Worm (Caenorhabditis elegans) whole organism, early embryonic: ENCODE results near the gene nduv-2.

ENCODE experiments used
- B0310.2 ChIP-seq: sonication (generic microtip); optimal IDR thresholded peaks from 2 replicates; lab custom pipeline; 2016; ENCODE audit warnings: mild to moderate bottlenecking, missing genetic modification characterization, missing compliant biosample characterization
- F13C5.2 ChIP-seq: sonication (generic microtip); optimal IDR thresholded peaks from 2 replicates; lab custom pipeline; 2017; ENCODE audit warnings: mild to moderate bottlenecking, missing genetic modification characterization, inconsistent platforms, missing compliant biosample characterization
- aly-1 ChIP-seq: sonication (generic microtip); optimal IDR thresholded peaks from 2 replicates; lab custom pipeline; 2016; ENCODE audit warnings: missing genetic modification characterization, missing compliant biosample characterization
- ama-1 ChIP-seq: fragments of 150-350 bp; optimal IDR thresholded peaks from 2 replicates; lab custom pipeline; 2014
- ceh-13 ChIP-seq: fragments of 200-800 bp; sonication (Bioruptor generic); optimal IDR thresholded peaks from 2 replicates; lab custom pipeline; 2018; ENCODE audit warnings: mild to moderate bottlenecking, missing genetic modification characterization, missing compliant biosample characterization
- ceh-36 ChIP-seq: sonication (generic microtip); optimal IDR thresholded peaks from 2 replicates; lab custom pipeline; 2016; ENCODE audit warnings: missing genetic modification characterization, inconsistent platforms, missing compliant biosample characterization
- ets-7 ChIP-seq: sonication (generic microtip); optimal IDR thresholded peaks from 2 replicates; lab custom pipeline; 2016; ENCODE audit warnings: missing genotype, missing genetic modification characterization, missing compliant biosample characterization
- flt-1 ChIP-seq: fragments of 200-800 bp; sonication (Bioruptor generic); IDR thresholded peaks from 2 replicates; pipeline ENCODE4 v1.3.6; 2022; ENCODE audit warnings: missing genetic modification characterization, missing compliant biosample characterization
- hmbx-1 ChIP-seq: sonication (generic microtip); optimal IDR thresholded peaks from 2 replicates; lab custom pipeline; 2016; ENCODE audit warnings: mild to moderate bottlenecking, missing genetic modification characterization, missing compliant biosample characterization
- hmg-4 ChIP-seq: fragments of 200-800 bp; sonication (Bioruptor generic); optimal IDR thresholded peaks from 2 replicates; lab custom pipeline; 2018; ENCODE audit warnings: mild to moderate bottlenecking, missing genetic modification characterization, missing compliant biosample characterization
- hnd-1 ChIP-seq: sonication (generic microtip); optimal IDR thresholded peaks from 2 replicates; lab custom pipeline; 2016; ENCODE audit warnings: missing genetic modification characterization, missing compliant biosample characterization
- pes-1 ChIP-seq: fragments of 200-800 bp; sonication (Bioruptor generic); IDR thresholded peaks from 2 replicates; pipeline ENCODE4 v1.3.6; 2022; ENCODE audit warnings: missing genetic modification reagents, missing genetic modification characterization, missing compliant biosample characterization
- scrt-1 ChIP-seq: fragments of 200-800 bp; sonication (Bioruptor generic); IDR thresholded peaks from 2 replicates; pipeline ENCODE4 v1.3.6; 2022; ENCODE audit warnings: missing genetic modification characterization, missing compliant biosample characterization
- sea-1 ChIP-seq: fragments of 200-800 bp; sonication (Bioruptor generic); conservative IDR thresholded peaks from 2 replicates; pipeline ENCODE4 v1.3.6; 2022; ENCODE audit warnings: missing genetic modification characterization, missing compliant biosample characterization
- tbx-11 ChIP-seq: fragments of 200-800 bp; sonication (Bioruptor generic); IDR thresholded peaks from 2 replicates; pipeline ENCODE4 v1.3.6; 2022; ENCODE audit warnings: missing genetic modification characterization, missing compliant biosample characterization
- tbx-37 ChIP-seq: fragments of 200-800 bp; sonication (Bioruptor generic); conservative IDR thresholded peaks from 2 replicates; pipeline ENCODE4 v1.3.6; 2022; ENCODE audit warnings: missing genetic modification reagents, missing genetic modification characterization, missing compliant biosample characterization
- tra-4 ChIP-seq: sonication (generic microtip); optimal IDR thresholded peaks from 2 replicates; lab custom pipeline; 2017; ENCODE audit warnings: missing genetic modification characterization, missing compliant biosample characterization

The nduv-2 gene

DNA sequence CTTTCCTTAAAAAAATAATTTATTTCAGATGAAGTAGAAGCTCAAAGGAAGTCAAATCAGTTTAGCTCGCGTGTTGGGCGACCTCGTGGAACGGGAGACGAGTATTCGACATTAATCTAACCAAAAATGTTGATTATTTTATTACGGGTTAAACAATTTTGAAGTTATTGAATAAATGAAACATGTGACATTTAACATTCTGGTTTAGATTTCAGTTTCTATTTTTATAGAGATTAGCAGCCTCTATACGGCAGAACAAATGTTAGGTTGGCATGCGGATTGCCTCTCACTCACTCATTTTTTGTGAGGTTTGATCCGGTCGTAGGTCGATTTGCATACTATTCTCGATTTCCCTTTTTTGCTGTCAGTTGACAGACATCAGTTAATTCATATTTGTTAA, 40.9 kb downstream of the nduv-2 start, which contains the start of gene F53F4.1:
Gene F53F4.1, plus strand, starts transcription at position 301 of the 400 bp plus-strand sequence.
- no peak for TF ChIP-seq tbx-37 (GFP tag; lab: Robert Waterston, UW)
- TF ChIP-seq flt-1 (GFP tag; lab: Robert Waterston, UW) = no peak
- no peak for TF ChIP-seq F13C5.2
- TF ChIP-seq ceh-36 (tag; lab: Kevin White, UChicago) = no peak
- no peak for TF ChIP-seq B0310.2 (tag; lab: Kevin White, UChicago)
- TF ChIP-seq scrt-1 (GFP tag; lab: Robert Waterston, UW) = no peak
- no peak for TF ChIP-seq hmg-4 (GFP tag; lab: Kevin White, UChicago)
- TF ChIP-seq ama-1 = no peak

- no peak for TF ChIP-seq ets-7
- no peak for TF ChIP-seq ceh-36 (tag; lab: Kevin White, UChicago)
- TF ChIP-seq aly-1 = no peak
- no peak for TF ChIP-seq flt-1 (GFP tag; lab: Robert Waterston, UW)
- no peak for TF ChIP-seq ama-1
- TF ChIP-seq hmbx-1 (tag; lab: Kevin White, UChicago) = no peak
- TF ChIP-seq pes-1 (GFP tag; lab: Robert Waterston, UW) = no peak
- TF ChIP-seq sea-1 (GFP tag; lab: Robert Waterston, UW) = no peak
- TF ChIP-seq tbx-37 (GFP tag; lab: Robert Waterston, UW) = no peak
Observed at ce11 chrV:13580696-13581095, 44.7 kb downstream of the nduv-2 start, which contains the start of gene C50B8.5. Gene C50B8.5, plus strand, starts transcription at chrV:13580968.

ce11 chrV:13578637-13579036, 46.7 kb downstream of the nduv-2 start, which contains the start of gene C50B8.6:
Gene C50B8.6, plus strand, starts transcription at chrV:13578972.
- TF ChIP-seq ets-7 = no peak

ce11 chrV:13577463-13577862, 47.9 kb downstream of the nduv-2 start:
- TF ChIP-seq scrt-1 (GFP tag; lab: Robert Waterston, UW) = no peak
- no peak for TF ChIP-seq hmg-4 (GFP tag; lab: Kevin White, UChicago)
- no peak for TF ChIP-seq flt-1 (GFP tag; lab: Robert Waterston, UW)
- TF ChIP-seq ama-1 = no peak
- no peak for TF ChIP-seq hmbx-1 (tag; lab: Kevin White, UChicago)
- TF ChIP-seq ets-7 = no peak
- TF ChIP-seq B0310.2 (tag; lab: Kevin White, UChicago) = no peak
- TF ChIP-seq hnd-1 = no peak
- TF ChIP-seq tbx-37 (GFP tag; lab: Robert Waterston, UW) = no peak

DNA sequence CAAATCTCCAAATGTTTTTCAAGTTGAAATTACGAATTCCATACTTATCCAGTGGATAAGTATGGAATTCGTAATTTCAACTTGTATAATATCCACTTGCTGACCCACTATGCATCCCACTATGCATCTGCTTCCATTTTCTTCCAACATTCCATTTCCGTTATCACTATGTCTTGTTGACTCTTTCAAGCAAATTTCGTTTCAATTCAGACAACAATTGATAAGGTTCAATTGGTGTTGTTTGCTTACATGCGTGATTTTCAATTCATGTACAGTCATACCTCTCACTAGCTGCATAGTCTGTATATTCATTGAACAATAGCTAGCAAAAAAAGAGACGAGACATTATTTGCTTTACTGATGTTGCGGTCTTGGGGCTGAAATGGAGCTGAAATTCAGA, 48.5 kb downstream of the nduv-2 start:
- TF ChIP-seq hmg-4 (GFP tag; lab: Kevin White, UChicago) (no peak), sea-1 (GFP tag; lab: Robert Waterston, UW) (no peak), tbx-11 (GFP tag; lab: Robert Waterston, UW) (no peak), scrt-1 (GFP tag; lab: Robert Waterston, UW) (no peak), ceh-36 (tag; lab: Kevin White, UChicago) (no peak), aly-1 (no peak), tra-4 (no peak), pes-1 (GFP tag; lab: Robert Waterston, UW) (no peak), ama-1 (no peak), hnd-1 (no peak), F13C5.2 (no peak), B0310.2 (tag; lab: Kevin White, UChicago) (no peak)

DNA sequence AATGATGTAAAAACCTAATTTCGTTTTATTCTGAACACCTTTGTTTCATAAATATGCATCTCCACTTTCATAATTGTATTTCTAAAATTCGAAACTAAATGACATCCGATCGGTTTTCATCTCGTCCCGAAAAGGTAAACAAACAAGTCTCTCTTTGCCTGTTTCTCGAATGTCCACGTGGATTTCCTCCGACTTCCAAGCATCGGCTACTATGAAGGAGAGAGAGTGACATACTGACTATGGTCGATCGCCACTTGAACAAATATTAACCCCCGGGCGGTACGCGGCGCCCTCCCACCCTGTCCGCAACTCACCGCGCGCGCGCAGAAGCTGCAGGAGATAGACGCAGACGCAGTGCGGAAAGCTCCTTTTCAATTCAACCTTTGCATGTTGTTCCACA, 49.5 kb downstream of the nduv-2 start:
- no peak for TF ChIP-seq ama-1
- TF ChIP-seq hmg-4 (GFP tag; lab: Kevin White, UChicago) = no peak
- no peak for TF ChIP-seq tbx-11 (GFP tag; lab: Robert Waterston, UW)
- TF ChIP-seq tbx-37 (GFP tag; lab: Robert Waterston, UW) = no peak
- TF ChIP-seq F13C5.2 = no peak
- TF ChIP-seq scrt-1 (GFP tag; lab: Robert Waterston, UW) = no peak
- no peak for TF ChIP-seq ceh-13 (GFP tag; lab: Kevin White, UChicago)
- TF ChIP-seq sea-1 (GFP tag; lab: Robert Waterston, UW) = no peak
- no peak for TF ChIP-seq flt-1 (GFP tag; lab: Robert Waterston, UW)
